Worm (Caenorhabditis elegans) whole organism, mixed stage, embryonic: ENCODE data around the gene clec-138.

Experiments used
- pha-4 ChIP-seq: fragments of 150-350 bp; optimal IDR thresholded peaks from 2 replicates; lab custom pipeline; 2018; ENCODE audit warnings: missing biosample characterization, missing genetic modification reagents, missing genetic modification characterization
- snpc-4 ChIP-seq: fragments of 150-350 bp; optimal IDR thresholded peaks from 2 replicates; lab custom pipeline; 2014; ENCODE audit warnings: missing biosample characterization, missing genetic modification characterization
- sptf-1 ChIP-seq: sonication (generic microtip); optimal IDR thresholded peaks from 2 replicates; lab custom pipeline; 2017; ENCODE audit warnings: mild to moderate bottlenecking, missing genetic modification characterization, moderate library complexity, missing compliant biosample characterization
- tbx-8 ChIP-seq: fragments of 200-800 bp; sonication (Bioruptor generic); optimal IDR thresholded peaks from 2 replicates; lab custom pipeline; 2018; ENCODE audit warnings: mild to moderate bottlenecking, missing genetic modification characterization, moderate library complexity, missing compliant biosample characterization
- unc-39 ChIP-seq: fragments of 150-350 bp; optimal IDR thresholded peaks from 2 replicates; lab custom pipeline; 2014; ENCODE audit warnings: missing biosample characterization, missing genetic modification characterization

DNA sequence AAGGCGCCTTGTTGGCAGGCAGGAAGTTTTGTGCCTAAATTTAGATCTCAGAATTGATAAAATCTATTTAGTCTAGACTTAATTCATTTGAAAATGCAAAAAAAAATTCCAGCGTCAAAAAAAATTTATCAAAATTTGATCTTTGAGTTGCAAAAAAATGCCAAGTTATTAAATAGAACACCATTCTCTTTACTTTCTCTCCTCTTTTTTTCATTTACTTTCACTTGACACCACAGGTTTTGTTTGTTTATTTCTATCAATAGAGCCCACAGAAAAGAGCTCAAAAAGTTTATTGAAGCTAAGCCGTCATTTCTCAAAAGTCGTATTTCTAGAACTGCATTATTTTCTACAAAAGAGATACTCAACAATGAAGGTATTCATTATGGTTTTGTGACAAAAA lies 6.9 kb downstream of the clec-138 start, which contains the start of gene pqn-35:
- no peak for TF ChIP-seq pha-4 (tag; lab: Kevin White, UChicago)
- TF ChIP-seq unc-39 (tag; lab: Kevin White, UChicago) = no peak
- no peak for TF ChIP-seq tbx-8 (GFP tag; lab: Kevin White, UChicago)
- TF ChIP-seq snpc-4 (tag; lab: Kevin White, UChicago) = no peak
- no peak for TF ChIP-seq sptf-1 (tag; lab: Kevin White, UChicago)
